Worm (Caenorhabditis elegans): Measurements from ENCODE around the gene F19B2.7.

F19B2.7 gene

DNA sequence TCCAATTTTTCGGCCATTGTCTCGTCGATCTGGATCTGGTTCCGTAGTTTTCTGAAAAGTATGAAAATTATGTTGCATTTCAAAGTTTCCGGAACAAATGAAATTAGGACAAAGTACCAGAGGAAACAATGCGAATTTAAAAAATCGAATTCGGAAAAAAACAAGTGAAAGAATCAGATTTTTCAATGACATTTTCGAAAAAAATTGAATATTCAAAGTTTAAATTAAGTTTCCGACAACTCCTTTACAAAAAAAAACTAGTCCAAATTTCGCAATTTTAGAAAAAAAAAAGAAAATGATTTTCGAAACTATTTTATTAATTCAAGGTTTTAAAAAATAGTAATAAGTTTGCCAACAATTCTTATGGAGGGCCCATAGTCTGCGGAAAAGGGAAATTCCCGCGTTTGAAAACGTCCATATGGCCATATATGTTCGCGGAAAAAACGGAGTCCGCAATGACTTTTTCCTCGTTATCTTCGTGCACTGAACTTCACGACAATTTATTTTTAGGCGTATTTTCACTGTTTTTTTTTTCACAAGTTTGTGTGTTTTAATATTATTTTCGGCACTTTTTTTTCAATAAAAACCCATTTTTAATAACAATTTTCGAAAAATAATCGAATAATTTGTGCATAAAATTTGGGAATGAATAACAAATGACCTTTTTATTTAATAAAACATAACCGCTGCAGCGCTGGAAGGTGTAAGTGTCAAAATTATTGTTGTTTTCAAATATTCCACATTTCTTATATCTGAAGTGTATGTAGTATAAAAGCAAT, 40.8 kb downstream of the F19B2.7 start, which contains the start of the genes fbxa-115 and Y113G7B.27 (continued):
- TF ChIP-seq unc-62 (GFP tag; optimal IDR thresholded peaks at IDR 0.05 in 1 of 2): no peak
- no peak for TF ChIP-seq unc-62 (tag; optimal IDR thresholded peaks at IDR 0.05)
- TF ChIP-seq lin-1 (GFP tag; IDR thresholded peaks at IDR 0.05): no peak
- TF ChIP-seq unc-39 (tag; optimal IDR thresholded peaks at IDR 0.05): no peak
- TF ChIP-seq Y105C5A.15 (GFP tag; IDR thresholded peaks at IDR 0.05): no peak

ce11 chrV:20195451-20196036, 44.0 kb downstream of the F19B2.7 start, which contains the start of the genes srh-217 and Y113G7B.28:
Gene srh-217, minus strand, starts transcription at chrV:20195551.
Gene Y113G7B.28, plus strand, starts transcription at chrV:20195986.
- TF ChIP-seq attf-4 (tag; optimal IDR thresholded peaks at IDR 0.05) (no peak), daf-19 (GFP tag; conservative IDR thresholded peaks at IDR 0.05) (no peak), nhr-28 (tag; optimal IDR thresholded peaks at IDR 0.05) (no peak), pqm-1 (tag; optimal IDR thresholded peaks at IDR 0.05) (no peak), Y105C5A.15 (GFP tag; IDR thresholded peaks at IDR 0.05) (no peak), lin-29 (GFP tag; IDR thresholded peaks at IDR 0.05) (no peak), tag-97 (GFP tag; IDR thresholded peaks at IDR 0.05) (no peak), sdz-12 (GFP tag; optimal IDR thresholded peaks at IDR 0.05) (no peak), egl-43 (GFP tag; IDR thresholded peaks at IDR 0.05) (no peak), daf-16 (GFP tag; optimal IDR thresholded peaks at IDR 0.05) (no peak), daf-16 (tag; optimal IDR thresholded peaks at IDR 0.05) (no peak), spr-1 (tag; optimal IDR thresholded peaks at IDR 0.05) (no peak), R02D3.7 (tag; optimal IDR thresholded peaks at IDR 0.05) (no peak)

ce11 chrV:20196671-20197070, 45.1 kb downstream of the F19B2.7 start, which contains the start of gene ftr-1:
Gene ftr-1, plus strand, starts transcription at chrV:20196971.
- TF ChIP-seq unc-130 (GFP tag; optimal IDR thresholded peaks at IDR 0.05) (no peak), nhr-102 (tag; optimal IDR thresholded peaks at IDR 0.05) (no peak), ctbp-1 (GFP tag; IDR thresholded peaks at IDR 0.05) (no peak), ceh-32 (tag; optimal IDR thresholded peaks at IDR 0.05; ENCODE audit: poor library complexity) (no peak), ceh-44 (GFP tag; IDR thresholded peaks at IDR 0.05) (no peak), daf-8 (GFP tag; IDR thresholded peaks at IDR 0.05) (no peak), lin-1 (GFP tag; IDR thresholded peaks at IDR 0.05) (no peak), arid-1 (GFP tag; conservative IDR thresholded peaks at IDR 0.05) (no peak), ZK337.2 (GFP tag; IDR thresholded peaks at IDR 0.05) (no peak), attf-4 (tag; optimal IDR thresholded peaks at IDR 0.05) (no peak)

ce11 chrV:20198954-20199353, 47.4 kb downstream of the F19B2.7 start, which contains the start of gene fog-2:
Gene fog-2, plus strand, starts transcription at chrV:20199254.
- TF ChIP-seq zip-2 (tag; optimal IDR thresholded peaks at IDR 0.05) (no peak), cey-2 (tag; optimal IDR thresholded peaks at IDR 0.05; ENCODE audit: borderline replicate concordance, insufficient read depth) (no peak), pha-4 (GFP tag; IDR thresholded peaks at IDR 0.05) (no peak), pha-4 (tag; optimal IDR thresholded peaks at IDR 0.05) (no peak), zag-1 (tag; optimal IDR thresholded peaks at IDR 0.05) (no peak), madf-9 (GFP tag; conservative IDR thresholded peaks at IDR 0.05) (no peak), lin-1 (GFP tag; IDR thresholded peaks at IDR 0.05) (no peak), aly-2 (tag; optimal IDR thresholded peaks at IDR 0.05) (no peak), nhr-48 (tag; optimal IDR thresholded peaks at IDR 0.05) (no peak), php-3 (GFP tag; IDR thresholded peaks at IDR 0.05) (no peak), hlh-30 (tag; optimal IDR thresholded peaks at IDR 0.05; ENCODE audit: insufficient read depth) (no peak), mdl-1 (tag; optimal IDR thresholded peaks at IDR 0.05) (no peak), mxl-3 (GFP tag; optimal IDR thresholded peaks at IDR 0.05) (no peak), lsy-2 (tag; optimal IDR thresholded peaks at IDR 0.05) (no peak), Y48G9A.11 (GFP tag; IDR thresholded peaks at IDR 0.05) (no peak), ces-1 (GFP tag; optimal IDR thresholded peaks at IDR 0.05) (no peak)
